Fruit fly (Drosophila melanogaster): ENCODE data around the gene RpL37A.

- TF ChIP-seq CG8478 (optimal IDR thresholded peaks at IDR 0.05): no peak
- peak; percentile 5 to 21 for TF ChIP-seq CTCF (optimal IDR thresholded peaks at IDR 0.05)
Observed at dm6 chr2L:5054953-5055352, 15.8 kb upstream of the RpL37A start, which contains the start of the genes CG14036 and His3.3A.
